Worm (Caenorhabditis elegans) whole organism, L3 larva: ENCODE results near the gene dsh-2.

Experiments
- ama-1 ChIP-seq: fragments of 150-350 bp; optimal IDR thresholded peaks from 2 replicates; lab custom pipeline; 2018
- ceh-82 ChIP-seq: fragments of 150-350 bp; optimal IDR thresholded peaks from 2 replicates; lab custom pipeline; 2014; ENCODE audit warnings: missing biosample characterization, missing genetic modification characterization
- ceh-9 ChIP-seq: sonication (generic microtip); optimal IDR thresholded peaks from 2 replicates; lab custom pipeline; 2018; ENCODE audit warnings: missing biosample characterization, missing genetic modification characterization
- egl-5 ChIP-seq: fragments of 150-350 bp; optimal IDR thresholded peaks from 2 replicates; lab custom pipeline; 2017; ENCODE audit warnings: missing biosample characterization, missing genetic modification reagents, missing genetic modification characterization, inconsistent platforms
- elt-2 ChIP-seq: sonication (generic microtip); optimal IDR thresholded peaks from 2 replicates; lab custom pipeline; 2016; ENCODE audit warnings: missing genetic modification reagents, mild to moderate bottlenecking, missing genetic modification characterization, missing compliant biosample characterization
- fkh-10 ChIP-seq: sonication (generic microtip); optimal IDR thresholded peaks from 2 replicates; lab custom pipeline; 2017; ENCODE audit warnings: missing biosample characterization, missing genetic modification reagents, missing genetic modification characterization
- fkh-2 ChIP-seq: fragments of 150-350 bp; optimal IDR thresholded peaks from 2 replicates; lab custom pipeline; 2014; ENCODE audit warnings: missing biosample characterization, missing genetic modification reagents, missing genetic modification characterization
- fos-1 ChIP-seq: fragments of 150-350 bp; optimal IDR thresholded peaks from 2 replicates; lab custom pipeline; 2014; ENCODE audit warnings: missing biosample characterization, missing genetic modification characterization
- lin-39 ChIP-seq: fragments of 150-350 bp; optimal IDR thresholded peaks from 2 replicates; lab custom pipeline; 2018; ENCODE audit warnings: missing biosample characterization, missing genetic modification reagents, missing genetic modification characterization
- nhr-43 ChIP-seq: sonication (generic microtip); optimal IDR thresholded peaks from 2 replicates; lab custom pipeline; 2016; ENCODE audit warnings: mild to moderate bottlenecking, missing genetic modification characterization, missing compliant biosample characterization; ENCODE audit not compliant: poor library complexity, severe bottlenecking
- nhr-77 ChIP-seq: fragments of 150-350 bp; optimal IDR thresholded peaks from 2 replicates; lab custom pipeline; 2014; ENCODE audit warnings: missing biosample characterization, missing genetic modification characterization
- tbx-2 ChIP-seq: sonication (generic microtip); optimal IDR thresholded peaks from 2 replicates; lab custom pipeline; 2016; ENCODE audit warnings: mild to moderate bottlenecking, missing genetic modification characterization, missing compliant biosample characterization
- zag-1 ChIP-seq: fragments of 150-350 bp; optimal IDR thresholded peaks from 2 replicates; lab custom pipeline; 2014; ENCODE audit warnings: missing biosample characterization, missing genetic modification characterization
- ztf-11 ChIP-seq: fragments of 150-350 bp; optimal IDR thresholded peaks from 2 replicates; lab custom pipeline; 2014; ENCODE audit warnings: missing biosample characterization, missing genetic modification characterization

ce11 chrII:5109693-5110092, 28.7 kb upstream of the dsh-2 start, which contains the start of gene F09C12.2:
- no peak for TF ChIP-seq ama-1 (lab: Kevin White, UChicago)
- TF ChIP-seq fos-1 = no peak
- TF ChIP-seq nhr-43 = no peak
- no peak for TF ChIP-seq zag-1 (tag; lab: Kevin White, UChicago)
- no peak for TF ChIP-seq fkh-10 (GFP tag; lab: Kevin White, UChicago)
- TF ChIP-seq elt-2 (tag; lab: Kevin White, UChicago) = peak; percentile 80
- TF ChIP-seq ztf-11 (tag; lab: Kevin White, UChicago) = no peak
- TF ChIP-seq nhr-77 (tag; lab: Kevin White, UChicago) = no peak
- no peak for TF ChIP-seq fkh-2 (tag; lab: Kevin White, UChicago)
- no peak for TF ChIP-seq ceh-82 (tag; lab: Kevin White, UChicago)
- TF ChIP-seq tbx-2 (tag; lab: Kevin White, UChicago) = no peak
- TF ChIP-seq lin-39 (tag; lab: Kevin White, UChicago) = no peak
- no peak for TF ChIP-seq ceh-9 (tag; lab: Kevin White, UChicago)
- TF ChIP-seq egl-5 (tag; lab: Kevin White, UChicago) = no peak
